Worm (Caenorhabditis elegans) whole organism, L4 larva: ENCODE data around the gene cest-5.2.

ENCODE experiments used
- R02D3.7 ChIP-seq: fragments of 150-350 bp; sonication (generic microtip); optimal IDR thresholded peaks from 3 replicates; lab custom pipeline; 2014; ENCODE audit warnings: missing biosample characterization, missing genetic modification characterization
- ceh-82 ChIP-seq: sonication (generic microtip); optimal IDR thresholded peaks from 2 replicates; lab custom pipeline; 2017; ENCODE audit warnings: missing biosample characterization, missing genetic modification characterization
- duxl-1 ChIP-seq: sonication (generic microtip); optimal IDR thresholded peaks from 2 replicates; lab custom pipeline; 2016; ENCODE audit warnings: mild to moderate bottlenecking, missing genetic modification characterization, moderate library complexity, missing compliant biosample characterization; ENCODE audit not compliant: poor library complexity
- fkh-10 ChIP-seq: fragments of 150-350 bp; optimal IDR thresholded peaks from 2 replicates; lab custom pipeline; 2014; ENCODE audit warnings: missing biosample characterization, missing genetic modification reagents, missing genetic modification characterization
- hlh-11 ChIP-seq: fragments of 200-800 bp; sonication (Bioruptor generic); optimal IDR thresholded peaks from 2 replicates; lab custom pipeline; 2018; ENCODE audit warnings: mild to moderate bottlenecking, missing genetic modification characterization, missing compliant biosample characterization
- pha-4 ChIP-seq, 2 experiments: fragments of 150-350 bp in 1 of 2; fragments of 200-800 bp in 1 of 2; sonication (Bioruptor generic) in 1 of 2; IDR thresholded peaks in 1 of 2; optimal IDR thresholded peaks in 1 of 2; 2 replicates each; pipeline versions ENCODE4 v1.3.6 to Lab custom; 2014 to 2022; ENCODE audit warnings: missing genetic modification characterization in 2 of 2, missing genetic modification reagents in 2 of 2, missing biosample characterization in 1 of 2, missing compliant biosample characterization in 1 of 2
- unc-130 ChIP-seq: sonication (generic microtip); optimal IDR thresholded peaks from 2 replicates; lab custom pipeline; 2016; ENCODE audit warnings: missing genetic modification reagents, missing genetic modification characterization, missing compliant biosample characterization
- unc-39 ChIP-seq: sonication (generic microtip); optimal IDR thresholded peaks from 2 replicates; lab custom pipeline; 2017; ENCODE audit warnings: missing biosample characterization, missing genetic modification characterization

DNA sequence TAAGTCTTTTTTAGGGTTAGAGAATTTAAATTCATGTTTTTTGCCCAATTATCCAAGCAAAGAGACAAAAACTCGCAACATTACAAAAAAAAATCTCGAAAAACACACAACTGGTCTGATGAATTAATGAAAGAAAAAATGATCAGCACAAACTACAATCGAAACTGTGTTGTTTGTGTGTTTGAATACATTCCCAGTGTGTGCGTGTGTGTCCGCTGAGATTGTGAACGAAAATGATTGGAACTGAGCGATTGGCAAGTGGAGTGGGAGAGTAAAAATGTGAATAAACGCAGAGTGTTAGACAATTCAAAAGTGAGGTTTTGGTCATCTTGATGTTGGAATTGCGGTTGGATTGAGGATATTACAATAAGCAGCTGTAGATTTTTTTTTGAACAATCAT, 21.1 kb downstream of the cest-5.2 start:
- TF ChIP-seq fkh-10 (GFP tag; lab: Kevin White, UChicago) (no peak), R02D3.7 (tag; lab: Kevin White, UChicago) (no peak), unc-39 (tag; lab: Kevin White, UChicago) (no peak), pha-4 (GFP tag; IDR thresholded peaks at IDR 0.05; lab: Robert Waterston, UW) (no peak), pha-4 (tag; optimal IDR thresholded peaks at IDR 0.05; lab: Kevin White, UChicago) (no peak), ceh-82 (tag; lab: Kevin White, UChicago) (no peak), unc-130 (GFP tag; lab: Kevin White, UChicago) (no peak), duxl-1 (tag; lab: Kevin White, UChicago) (no peak), hlh-11 (tag; lab: Kevin White, UChicago) (peak; percentile 6)
